Fruit fly (Drosophila melanogaster): ENCODE results near the gene CG7115.

DNA sequence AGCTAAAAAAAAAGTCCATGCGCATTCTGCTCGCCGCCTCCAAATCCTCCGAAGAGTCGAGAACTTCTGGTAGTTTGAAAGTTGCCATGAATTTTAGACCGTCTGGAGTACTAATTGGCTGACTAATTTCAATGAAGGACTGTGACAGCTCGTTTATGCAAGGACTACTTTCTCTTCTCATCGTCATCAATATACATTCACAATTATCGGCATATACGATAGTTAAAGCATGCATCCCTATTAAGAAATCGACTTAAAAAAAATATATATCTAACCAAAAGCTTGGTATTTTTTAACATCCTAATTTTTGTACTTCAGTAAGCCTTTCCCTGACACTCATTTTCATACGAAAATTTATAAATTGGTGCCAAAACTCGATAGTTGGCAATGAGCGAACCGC, 19.2 kb downstream of the CG7115 start, which contains the start of gene CG14537:
- no peak for TF ChIP-seq ftz-f1 (GFP tag; optimal IDR thresholded peaks at IDR 0.05)
- TF ChIP-seq Bteb2 (GFP tag; optimal IDR thresholded peaks at IDR 0.05), result no peak
- TF ChIP-seq CG14050 (GFP tag; IDR thresholded peaks at IDR 0.05), result no peak
- TF ChIP-seq Abd-B (GFP tag; optimal IDR thresholded peaks at IDR 0.05), result no peak
- no peak for TF ChIP-seq bbx (GFP tag; IDR thresholded peaks at IDR 0.05; ENCODE audit: partially characterized antibody)
- no peak for TF ChIP-seq Dref (GFP tag; IDR thresholded peaks at IDR 0.05)
- no peak for TF ChIP-seq CG4854 (GFP tag; optimal IDR thresholded peaks at IDR 0.05)
- no peak for TF ChIP-seq tx (GFP tag; optimal IDR thresholded peaks at IDR 0.05)
- no peak for TF ChIP-seq Hand (GFP tag; optimal IDR thresholded peaks at IDR 0.05)
- TF ChIP-seq CG2116 (GFP tag; optimal IDR thresholded peaks at IDR 0.05), result no peak
- TF ChIP-seq Neu2 (GFP tag; optimal IDR thresholded peaks at IDR 0.05; ENCODE audit: borderline replicate concordance), result no peak
- TF ChIP-seq Camta (GFP tag; optimal IDR thresholded peaks at IDR 0.05), result no peak
